Worm (Caenorhabditis elegans) whole organism, young adult: ENCODE measurements around the gene Y94H6A.3.

Experiments used
- B0035.1 ChIP-seq: sonication (generic microtip); optimal IDR thresholded peaks from 2 replicates; lab custom pipeline; 2016; ENCODE audit warnings: missing genetic modification characterization, mild to moderate bottlenecking, missing compliant biosample characterization, missing genotype, missing genetic modification reagents
- B0261.1 ChIP-seq: sonication (generic microtip); optimal IDR thresholded peaks from 2 replicates; lab custom pipeline; 2016; ENCODE audit warnings: mild to moderate bottlenecking, missing genetic modification characterization, moderate library complexity, missing compliant biosample characterization
- B0336.3 ChIP-seq: fragments of 200-800 bp; sonication (Bioruptor generic); IDR thresholded peaks from 2 replicates; pipeline ENCODE4 v1.3.6; 2022; ENCODE audit warnings: missing genetic modification characterization, missing compliant biosample characterization
- F23B12.7 ChIP-seq: sonication (generic microtip); optimal IDR thresholded peaks from 2 replicates; lab custom pipeline; 2017; ENCODE audit warnings: missing genetic modification characterization, mild to moderate bottlenecking, missing compliant biosample characterization, antibody characterized with exemption, moderate library complexity; ENCODE audit not compliant: insufficient read depth
- F49E8.2 ChIP-seq: sonication (generic microtip); optimal IDR thresholded peaks from 3 replicates; lab custom pipeline; 2017; ENCODE audit warnings: missing genetic modification characterization, mild to moderate bottlenecking, missing compliant biosample characterization, antibody characterized with exemption, moderate library complexity; ENCODE audit not compliant: insufficient read depth
- F52B5.7 ChIP-seq: sonication (generic microtip); optimal IDR thresholded peaks from 2 replicates; lab custom pipeline; 2016; ENCODE audit warnings: mild to moderate bottlenecking, missing genetic modification characterization, missing compliant biosample characterization
- T07F8.4 ChIP-seq: sonication (generic microtip); optimal IDR thresholded peaks from 2 replicates; lab custom pipeline; 2016; ENCODE audit warnings: mild to moderate bottlenecking, missing genetic modification characterization, moderate library complexity, missing compliant biosample characterization
- Y53G8AR.9 ChIP-seq: fragments of 200-800 bp; sonication (Bioruptor generic); conservative IDR thresholded peaks from 2 replicates; pipeline ENCODE4 v1.3.6; 2022; ENCODE audit warnings: missing genetic modification reagents, missing genetic modification characterization, missing compliant biosample characterization
- Y95B8A.8 ChIP-seq: fragments of 200-800 bp; sonication (Bioruptor generic); IDR thresholded peaks from 2 replicates; pipeline ENCODE4 v1.3.6; 2022; ENCODE audit warnings: missing genetic modification reagents, missing genetic modification characterization, missing compliant biosample characterization
- akir-1 ChIP-seq: fragments of 200-800 bp; sonication (Bioruptor generic); optimal IDR thresholded peaks from 2 replicates; lab custom pipeline; 2018; ENCODE audit warnings: mild to moderate bottlenecking, missing genetic modification characterization, moderate library complexity, missing compliant biosample characterization
- aptf-3 ChIP-seq: fragments of 200-800 bp; sonication (Bioruptor generic); IDR thresholded peaks from 2 replicates; pipeline ENCODE4 v1.3.6; 2022; ENCODE audit warnings: missing genetic modification characterization, missing compliant biosample characterization
- athp-1 ChIP-seq: sonication (generic microtip); optimal IDR thresholded peaks from 2 replicates; lab custom pipeline; 2017; ENCODE audit warnings: mild to moderate bottlenecking, missing genetic modification characterization, missing compliant biosample characterization
- attf-5 ChIP-seq: fragments of 200-800 bp; sonication (Bioruptor generic); optimal IDR thresholded peaks from 2 replicates; lab custom pipeline; 2018; ENCODE audit warnings: mild to moderate bottlenecking, missing genetic modification characterization, missing compliant biosample characterization
- cebp-1 ChIP-seq, 2 experiments: fragments of 200-800 bp in 1 of 2; sonication (Bioruptor generic) in 1 of 2; sonication (generic microtip) in 1 of 2; IDR thresholded peaks in 1 of 2; optimal IDR thresholded peaks in 1 of 2; 2 replicates each; pipeline versions ENCODE4 v1.3.6 to Lab custom; 2017 to 2022; ENCODE audit warnings: missing compliant biosample characterization in 2 of 2, missing genetic modification characterization in 2 of 2, mild to moderate bottlenecking in 1 of 2, missing genetic modification reagents in 1 of 2, moderate library complexity in 1 of 2
- ceh-79 ChIP-seq: sonication (generic microtip); optimal IDR thresholded peaks from 2 replicates; lab custom pipeline; 2017; ENCODE audit warnings: mild to moderate bottlenecking, missing genetic modification characterization, missing compliant biosample characterization
- chd-7 ChIP-seq: sonication (generic microtip); optimal IDR thresholded peaks from 2 replicates; lab custom pipeline; 2016; ENCODE audit warnings: mild to moderate bottlenecking, missing genetic modification characterization, moderate library complexity, missing compliant biosample characterization
- die-1 ChIP-seq: sonication (generic microtip); optimal IDR thresholded peaks from 2 replicates; lab custom pipeline; 2016; ENCODE audit warnings: missing genotype, mild to moderate bottlenecking, missing genetic modification characterization, missing compliant biosample characterization
- dox-1 ChIP-seq: fragments of 200-800 bp; sonication (Bioruptor generic); IDR thresholded peaks from 2 replicates; pipeline ENCODE4 v1.3.6; 2022; ENCODE audit warnings: missing genetic modification reagents, missing genetic modification characterization, missing compliant biosample characterization
- egl-44 ChIP-seq: fragments of 200-800 bp; sonication (Bioruptor generic); IDR thresholded peaks from 2 replicates; pipeline ENCODE4 v1.3.6; 2022; ENCODE audit warnings: missing genetic modification reagents, missing genetic modification characterization, missing compliant biosample characterization
- him-1 ChIP-seq: sonication (generic microtip); optimal IDR thresholded peaks from 2 replicates; lab custom pipeline; 2016; ENCODE audit warnings: missing genotype, missing genetic modification reagents, missing genetic modification characterization, missing compliant biosample characterization
- hmg-1.2 ChIP-seq: fragments of 200-800 bp; sonication (Bioruptor generic); IDR thresholded peaks from 2 replicates; pipeline ENCODE4 v1.3.6; 2022; ENCODE audit warnings: missing genetic modification reagents, missing genetic modification characterization, missing compliant biosample characterization
- let-526 ChIP-seq: fragments of 200-800 bp; sonication (Bioruptor generic); IDR thresholded peaks from 2 replicates; pipeline ENCODE4 v1.3.6; 2022; ENCODE audit warnings: missing genetic modification reagents, missing genetic modification characterization, missing compliant biosample characterization
- let-607 ChIP-seq, 2 experiments: fragments of 200-800 bp in 1 of 2; sonication (Bioruptor generic) in 1 of 2; sonication (generic microtip) in 1 of 2; optimal IDR thresholded peaks; 2 replicates each; lab custom pipeline; 2016 to 2018; ENCODE audit warnings: mild to moderate bottlenecking in 2 of 2, missing compliant biosample characterization in 2 of 2, missing genetic modification characterization in 2 of 2, moderate library complexity in 2 of 2, missing genotype in 1 of 2
- lin-26 ChIP-seq: fragments of 200-800 bp; sonication (Bioruptor generic); IDR thresholded peaks from 2 replicates; pipeline ENCODE4 v1.3.6; 2022; ENCODE audit warnings: missing genetic modification reagents, missing genetic modification characterization, missing compliant biosample characterization
- lin-35 ChIP-seq, 3 experiments: fragments of 150-350 bp in 2 of 3; sonication (generic microtip) in 1 of 3; optimal IDR thresholded peaks; 2 replicates each; lab custom pipeline; 2014 to 2018; ENCODE audit warnings: missing biosample characterization in 3 of 3, missing genetic modification characterization in 3 of 3, missing genetic modification reagents in 3 of 3
- lin-40 ChIP-seq: sonication (generic microtip); optimal IDR thresholded peaks from 2 replicates; lab custom pipeline; 2016; ENCODE audit warnings: missing genetic modification characterization, mild to moderate bottlenecking, missing compliant biosample characterization, missing genotype, missing genetic modification reagents
- lin-54 ChIP-seq: fragments of 200-800 bp; sonication (Bioruptor generic); optimal IDR thresholded peaks from 2 replicates; lab custom pipeline; 2018; ENCODE audit warnings: mild to moderate bottlenecking, missing genetic modification characterization, missing compliant biosample characterization
- lsl-1 ChIP-seq: fragments of 200-800 bp; sonication (Bioruptor generic); optimal IDR thresholded peaks from 2 replicates; lab custom pipeline; 2018; ENCODE audit warnings: mild to moderate bottlenecking, missing genetic modification characterization, moderate library complexity, missing compliant biosample characterization
- lsy-27 ChIP-seq: sonication (generic microtip); optimal IDR thresholded peaks from 2 replicates; lab custom pipeline; 2017; ENCODE audit warnings: missing genetic modification characterization, mild to moderate bottlenecking, missing compliant biosample characterization, antibody characterized with exemption, missing genotype, borderline replicate concordance; ENCODE audit not compliant: insufficient read depth
- madf-10 ChIP-seq: sonication (generic microtip); optimal IDR thresholded peaks from 2 replicates; lab custom pipeline; 2016; ENCODE audit warnings: mild to moderate bottlenecking, missing genetic modification characterization, missing compliant biosample characterization
- madf-3 ChIP-seq: fragments of 200-800 bp; sonication (Bioruptor generic); IDR thresholded peaks from 2 replicates; pipeline ENCODE4 v1.3.6; 2022; ENCODE audit warnings: missing genetic modification reagents, missing genetic modification characterization, missing compliant biosample characterization
- madf-6 ChIP-seq: fragments of 200-800 bp; sonication (Bioruptor generic); IDR thresholded peaks from 2 replicates; pipeline ENCODE4 v1.3.6; 2022; ENCODE audit warnings: missing genetic modification reagents, missing genetic modification characterization, missing compliant biosample characterization
- nfyb-1 ChIP-seq: fragments of 200-800 bp; sonication (Bioruptor generic); IDR thresholded peaks from 2 replicates; pipeline ENCODE4 v1.3.6; 2022; ENCODE audit warnings: missing genetic modification reagents, missing genetic modification characterization, missing compliant biosample characterization
- nhr-90 ChIP-seq: sonication (generic microtip); optimal IDR thresholded peaks from 2 replicates; lab custom pipeline; 2016; ENCODE audit warnings: missing genotype, mild to moderate bottlenecking, missing genetic modification characterization, missing compliant biosample characterization
- pbrm-1 ChIP-seq: fragments of 200-800 bp; sonication (Bioruptor generic); IDR thresholded peaks from 2 replicates; pipeline ENCODE4 v1.3.6; 2022; ENCODE audit warnings: missing genetic modification reagents, missing genetic modification characterization, missing compliant biosample characterization
- pha-4 ChIP-seq: fragments of 150-350 bp; sonication (generic microtip); optimal IDR thresholded peaks from 2 replicates; lab custom pipeline; 2014; ENCODE audit warnings: missing biosample characterization, missing genetic modification reagents, missing genetic modification characterization
- rec-8 ChIP-seq, 2 experiments: sonication (generic microtip); optimal IDR thresholded peaks; 2 replicates each; lab custom pipeline; 2016; ENCODE audit warnings: mild to moderate bottlenecking in 2 of 2, missing genetic modification characterization in 2 of 2, missing genetic modification reagents in 2 of 2, missing genotype in 2 of 2, missing biosample characterization in 1 of 2, missing compliant biosample characterization in 1 of 2, moderate library complexity in 1 of 2
- repo-1 ChIP-seq: sonication (generic microtip); optimal IDR thresholded peaks from 2 replicates; lab custom pipeline; 2017; ENCODE audit warnings: mild to moderate bottlenecking, missing genetic modification characterization, missing compliant biosample characterization
- rpc-1 ChIP-seq, 2 experiments: fragments of 150-350 bp in 1 of 2; sonication (generic microtip) in 1 of 2; optimal IDR thresholded peaks; 2 replicates each; lab custom pipeline; 2014 to 2018; ENCODE audit warnings: missing biosample characterization in 1 of 2, missing genetic modification characterization in 1 of 2, missing genetic modification reagents in 1 of 2, missing genotype in 1 of 2
- snpc-1.1 ChIP-seq: sonication (generic microtip); optimal IDR thresholded peaks from 2 replicates; lab custom pipeline; 2017; ENCODE audit warnings: missing genetic modification characterization, mild to moderate bottlenecking, missing compliant biosample characterization, antibody characterized with exemption, moderate library complexity, missing genotype, missing genetic modification reagents; ENCODE audit not compliant: insufficient read depth
- snpc-4 ChIP-seq, 5 experiments: fragments of 150-350 bp in 1 of 5; sonication (generic microtip) in 4 of 5; optimal IDR thresholded peaks; 2 replicates each; lab custom pipeline; 2014 to 2018; ENCODE audit warnings: missing genetic modification characterization in 5 of 5, missing biosample characterization in 3 of 5, antibody characterized with exemption in 2 of 5, mild to moderate bottlenecking in 2 of 5, missing compliant biosample characterization in 2 of 5, missing genotype in 2 of 5, moderate library complexity in 2 of 5, missing genetic modification reagents in 1 of 5
- tbp1 ChIP-seq: fragments of 200-800 bp; sonication (Bioruptor generic); optimal IDR thresholded peaks from 2 replicates; lab custom pipeline; 2018; ENCODE audit warnings: mild to moderate bottlenecking, missing genetic modification characterization, missing compliant biosample characterization
- xnd-1 ChIP-seq: sonication (generic microtip); optimal IDR thresholded peaks from 2 replicates; lab custom pipeline; 2016; ENCODE audit warnings: missing genotype, missing genetic modification reagents, missing genetic modification characterization, missing compliant biosample characterization
- ztf-18 ChIP-seq: sonication (generic microtip); optimal IDR thresholded peaks from 2 replicates; lab custom pipeline; 2016; ENCODE audit warnings: missing genotype, mild to moderate bottlenecking, missing genetic modification characterization, missing compliant biosample characterization
- ztf-3 ChIP-seq: fragments of 200-800 bp; sonication (Bioruptor generic); optimal IDR thresholded peaks from 2 replicates; lab custom pipeline; 2018; ENCODE audit warnings: mild to moderate bottlenecking, missing genetic modification characterization, missing compliant biosample characterization

The Y94H6A.3 gene

DNA sequence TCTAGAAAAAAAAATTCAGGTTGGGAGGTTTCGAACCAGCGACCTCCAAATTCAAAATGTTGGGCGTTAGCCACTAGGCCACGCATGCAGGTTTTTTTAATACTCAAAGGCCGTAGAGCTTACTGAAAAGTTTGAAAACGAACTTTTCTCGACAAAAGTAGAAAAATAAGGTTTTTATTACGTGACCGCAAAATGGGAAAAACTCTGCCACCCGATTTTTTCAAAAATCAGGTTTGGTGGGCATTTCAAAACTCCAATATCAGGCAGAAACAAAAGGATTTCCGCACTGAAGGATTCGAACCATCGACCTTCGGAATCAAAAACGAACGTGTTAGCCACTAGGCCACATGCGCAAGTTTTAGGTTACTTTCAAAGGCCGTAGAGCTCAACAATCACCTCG lies 17.6 kb upstream of the Y94H6A.3 start:
- TF ChIP-seq let-607 (tag; optimal IDR thresholded peaks at IDR 0.05; lab: Kevin White, UChicago) (peak in 1 of 2 experiments; percentile 2), F49E8.2 (peak; percentile 4), egl-44 (no peak), T07F8.4 (peak; percentile 16), tbp1 (peak; percentile 93), lin-40 (no peak), pha-4 (tag; lab: Kevin White, UChicago) (no peak), rpc-1 (optimal IDR thresholded peaks at IDR 0.05; lab: Kevin White, UChicago) (peak; percentile 71), rpc-1 (tag; optimal IDR thresholded peaks at IDR 0.05; lab: Kevin White, UChicago) (peak; percentile 94), ceh-79 (tag; lab: Kevin White, UChicago) (peak; percentile 49), lsl-1 (GFP tag; lab: Kevin White, UChicago) (peak; percentile 33), lin-26 (GFP tag; lab: Robert Waterston, UW) (peak; percentile 75), chd-7 (peak; percentile 42), Y53G8AR.9 (GFP tag; lab: Robert Waterston, UW) (no peak), akir-1 (GFP tag; lab: Kevin White, UChicago) (no peak), snpc-1.1 (peak; percentile 23), madf-6 (GFP tag; lab: Robert Waterston, UW) (peak; percentile 42; the same call in 1 of the 2 replicates), Y95B8A.8 (GFP tag; lab: Robert Waterston, UW) (no peak), rec-8 (tag; optimal IDR thresholded peaks at IDR 0.05; lab: Kevin White, UChicago) (peak in 1 of 2 experiments; percentile 47), pbrm-1 (GFP tag; lab: Robert Waterston, UW) (0 out of 2 replicates have a peak, but pooled peaks have one; percentile 49), him-1 (tag; lab: Kevin White, UChicago) (peak; percentile 49), nhr-90 (tag; lab: Kevin White, UChicago) (peak; percentile 56), lin-54 (GFP tag; lab: Kevin White, UChicago) (peak; percentile 17), ztf-3 (no peak), madf-10 (tag; lab: Kevin White, UChicago) (peak; percentile 15), lsy-27 (tag; lab: Kevin White, UChicago) (no peak), B0035.1 (tag; lab: Kevin White, UChicago) (no peak), B0261.1 (tag; lab: Kevin White, UChicago) (peak; percentile 93), snpc-4 (GFP tag; optimal IDR thresholded peaks at IDR 0.05; lab: Kevin White, UChicago) (no peak), snpc-4 (tag; optimal IDR thresholded peaks at IDR 0.05; lab: Kevin White, UChicago) (peak in 2 of 4 experiments; percentile 28 to 33), aptf-3 (GFP tag; lab: Robert Waterston, UW) (no peak), F23B12.7 (tag; lab: Kevin White, UChicago) (peak; percentile 23), madf-3 (GFP tag; lab: Robert Waterston, UW) (peak; percentile 34; the same call in 1 of the 2 replicates), F52B5.7 (tag; lab: Kevin White, UChicago) (peak; percentile 25), repo-1 (tag; lab: Kevin White, UChicago) (peak; percentile 41), dox-1 (GFP tag; lab: Robert Waterston, UW) (peak; percentile 31; the same call in 1 of the 2 replicates), let-526 (GFP tag; lab: Robert Waterston, UW) (no peak), hmg-1.2 (GFP tag; lab: Robert Waterston, UW) (peak; percentile 51; the same call in 1 of the 2 replicates), attf-5 (GFP tag; lab: Kevin White, UChicago) (peak; percentile 32), cebp-1 (GFP tag; IDR thresholded peaks at IDR 0.05; lab: Robert Waterston, UW) (no peak), cebp-1 (tag; optimal IDR thresholded peaks at IDR 0.05; lab: Kevin White, UChicago) (peak; percentile 12), athp-1 (tag; lab: Kevin White, UChicago) (peak; percentile 32), ztf-18 (tag; lab: Kevin White, UChicago) (peak; percentile 74), lin-35 (GFP tag; optimal IDR thresholded peaks at IDR 0.05; lab: Kevin White, UChicago) (peak in 1 of 3 experiments; percentile 39), xnd-1 (tag; lab: Kevin White, UChicago) (peak; percentile 7), B0336.3 (GFP tag; lab: Robert Waterston, UW) (peak; percentile 14; the same call in 1 of the 2 replicates), nfyb-1 (GFP tag; lab: Robert Waterston, UW) (no peak), die-1 (tag; lab: Kevin White, UChicago) (peak; percentile 65)
